Fruit fly (Drosophila melanogaster) whole organism, embryonic: Measurements from ENCODE around the gene hiro.
A peak's percentile ranks its signal among the peaks of the same experiment; 100 is the strongest.

Experiments
- Abd-B ChIP-seq: fragments of 200-800 bp; sonication (Bioruptor generic); optimal IDR thresholded peaks from 2 replicates; lab custom pipeline; 2018; ENCODE audit warnings: missing biosample characterization, mild to moderate bottlenecking, missing genetic modification characterization, moderate library complexity
- Awh ChIP-seq: fragments of 200-800 bp; sonication (Bioruptor generic); IDR thresholded peaks from 2 replicates; pipeline ENCODE4, ENCODE4 v1.3.6; 2022; ENCODE audit warnings: missing biosample characterization, missing genetic modification characterization
- CG11085 ChIP-seq: fragments of 200-800 bp; sonication (Bioruptor generic); IDR thresholded peaks from 2 replicates; pipeline ENCODE4 v1.3.6; 2022; ENCODE audit warnings: missing biosample characterization, missing genetic modification characterization
- CG11560 ChIP-seq: fragments of 200-800 bp; sonication (Bioruptor generic); IDR thresholded peaks from 3 replicates; pipeline ENCODE4 v1.3.6; 2022; ENCODE audit warnings: missing biosample characterization, missing genetic modification characterization
- CG13624 ChIP-seq: fragments of 200-800 bp; sonication (Bioruptor generic); optimal IDR thresholded peaks from 2 replicates; lab custom pipeline; 2016; ENCODE audit warnings: missing biosample characterization, missing genetic modification characterization
- CG15514 ChIP-seq: fragments of 200-800 bp; sonication (Bioruptor generic); optimal IDR thresholded peaks from 3 replicates; lab custom pipeline; 2017; ENCODE audit warnings: missing biosample characterization, missing genetic modification characterization, mild to moderate bottlenecking, moderate library complexity, missing genetic modification reagents
- CG15601 ChIP-seq: fragments of 200-800 bp; sonication (Bioruptor generic); optimal IDR thresholded peaks from 3 replicates; lab custom pipeline; 2019; ENCODE audit warnings: missing biosample characterization, mild to moderate bottlenecking, missing genetic modification characterization, moderate library complexity
- CG17186 ChIP-seq: fragments of 200-800 bp; sonication (Bioruptor generic); optimal IDR thresholded peaks from 3 replicates; lab custom pipeline; 2017; ENCODE audit warnings: missing biosample characterization, missing genetic modification reagents, missing genetic modification characterization
- CG17361 ChIP-seq: fragments of 200-800 bp; sonication (Bioruptor generic); IDR thresholded peaks from 3 replicates; pipeline ENCODE4 v1.3.6; 2022; ENCODE audit warnings: missing biosample characterization, missing genetic modification characterization
- CG18619 ChIP-seq: fragments of 200-800 bp; sonication (Bioruptor generic); optimal IDR thresholded peaks from 3 replicates; lab custom pipeline; 2017; ENCODE audit warnings: missing biosample characterization, mild to moderate bottlenecking, missing genetic modification characterization
- CG30403 ChIP-seq: fragments of 200-800 bp; sonication (Bioruptor generic); optimal IDR thresholded peaks from 3 replicates; lab custom pipeline; 2016; ENCODE audit warnings: missing biosample characterization, missing genetic modification characterization
- CG3163 ChIP-seq: fragments of 200-800 bp; sonication (Bioruptor generic); optimal IDR thresholded peaks from 3 replicates; lab custom pipeline; 2016; ENCODE audit warnings: missing biosample characterization, missing genetic modification characterization
- CG32772 ChIP-seq: fragments of 200-800 bp; sonication (Bioruptor generic); IDR thresholded peaks from 2 replicates; pipeline ENCODE4 v1.3.6; 2022; ENCODE audit warnings: missing biosample characterization, missing genetic modification characterization
- CG6254 ChIP-seq: fragments of 200-800 bp; sonication (Bioruptor generic); optimal IDR thresholded peaks from 3 replicates; lab custom pipeline; 2017; ENCODE audit warnings: mild to moderate bottlenecking, missing biosample characterization, missing genetic modification reagents, missing genetic modification characterization
- CG6654 ChIP-seq: fragments of 200-800 bp; sonication (Bioruptor generic); optimal IDR thresholded peaks from 2 replicates; lab custom pipeline; 2017; ENCODE audit warnings: missing biosample characterization, mild to moderate bottlenecking, missing genetic modification characterization
- CG7786 ChIP-seq: fragments of 200-800 bp; sonication (Bioruptor generic); optimal IDR thresholded peaks from 2 replicates; lab custom pipeline; 2016; ENCODE audit warnings: missing biosample characterization, missing genetic modification characterization
- CG7839 ChIP-seq: fragments of 200-800 bp; sonication (Bioruptor generic); optimal IDR thresholded peaks from 3 replicates; lab custom pipeline; 2018; ENCODE audit warnings: missing biosample characterization, mild to moderate bottlenecking, missing genetic modification characterization, moderate library complexity
- CG8388 ChIP-seq: fragments of 200-800 bp; sonication (Bioruptor generic); optimal IDR thresholded peaks from 2 replicates; lab custom pipeline; 2019; ENCODE audit warnings: missing biosample characterization, mild to moderate bottlenecking, missing genetic modification characterization, moderate library complexity
- CG8478 ChIP-seq: fragments of >200 bp; optimal IDR thresholded peaks from 2 replicates; lab custom pipeline; 2018
- CG9609 ChIP-seq: fragments of 200-800 bp; sonication (Bioruptor generic); optimal IDR thresholded peaks from 3 replicates; lab custom pipeline; 2016; ENCODE audit warnings: missing biosample characterization, missing genetic modification characterization
- CG9932 ChIP-seq: fragments of 200-800 bp; sonication (Bioruptor generic); IDR thresholded peaks from 2 replicates; pipeline ENCODE4 v1.3.6; 2022; ENCODE audit warnings: missing biosample characterization, missing genetic modification characterization
- CHES-1-like ChIP-seq: fragments of 200-800 bp; sonication (Bioruptor generic); optimal IDR thresholded peaks from 2 replicates; lab custom pipeline; 2016; ENCODE audit warnings: missing biosample characterization, missing genetic modification characterization
- Hand ChIP-seq: fragments of 200-800 bp; sonication (Bioruptor generic); optimal IDR thresholded peaks from 2 replicates; lab custom pipeline; 2017; ENCODE audit warnings: mild to moderate bottlenecking, missing biosample characterization, missing genetic modification reagents, missing genetic modification characterization
- Nf-YB ChIP-seq: fragments of 200-800 bp; sonication (Bioruptor generic); optimal IDR thresholded peaks from 3 replicates; lab custom pipeline; 2019; ENCODE audit warnings: missing biosample characterization, mild to moderate bottlenecking, missing genetic modification characterization, moderate library complexity
- Sin3A ChIP-seq: fragments of >200 bp; optimal IDR thresholded peaks from 2 replicates; lab custom pipeline; 2018
- Sox102F ChIP-seq: fragments of 200-800 bp; sonication (Bioruptor generic); optimal IDR thresholded peaks from 2 replicates; lab custom pipeline; 2018; ENCODE audit warnings: missing biosample characterization, mild to moderate bottlenecking, missing genetic modification characterization, moderate library complexity
- Xrp1 ChIP-seq: fragments of 200-800 bp; sonication (Bioruptor generic); IDR thresholded peaks from 2 replicates; pipeline ENCODE4 v1.3.6; 2022; ENCODE audit warnings: missing biosample characterization, missing genetic modification characterization
- bbx ChIP-seq: fragments of 200-800 bp; sonication (Bioruptor generic); IDR thresholded peaks from 2 replicates; pipeline ENCODE4 v1.3.6; 2022; ENCODE audit warnings: missing biosample characterization, missing genetic modification characterization; ENCODE audit not compliant: partially characterized antibody
- bowl ChIP-seq: fragments of 200-800 bp; sonication (Bioruptor generic); IDR thresholded peaks from 2 replicates; pipeline ENCODE4 v1.3.6; 2022; ENCODE audit warnings: missing biosample characterization, missing genetic modification characterization
- dati ChIP-seq: fragments of 200-800 bp; sonication (Bioruptor generic); IDR thresholded peaks from 2 replicates; pipeline ENCODE4 v1.3.6; 2022; ENCODE audit warnings: missing biosample characterization, missing genetic modification characterization
- fd3F ChIP-seq: fragments of 200-800 bp; sonication (Bioruptor generic); optimal IDR thresholded peaks from 2 replicates; lab custom pipeline; 2018; ENCODE audit warnings: missing biosample characterization, mild to moderate bottlenecking, missing genetic modification characterization, moderate library complexity
- gcm2 ChIP-seq: fragments of 200-800 bp; sonication (Bioruptor generic); optimal IDR thresholded peaks from 2 replicates; lab custom pipeline; 2016; ENCODE audit warnings: missing biosample characterization, missing genetic modification characterization
- grn ChIP-seq: fragments of 200-800 bp; sonication (Bioruptor generic); optimal IDR thresholded peaks from 3 replicates; lab custom pipeline; 2017; ENCODE audit warnings: missing biosample characterization, missing genetic modification characterization
- gro ChIP-seq: fragments of 200-800 bp; sonication (Bioruptor generic); optimal IDR thresholded peaks from 2 replicates; lab custom pipeline; 2016; ENCODE audit warnings: missing biosample characterization, missing genetic modification characterization
- hb ChIP-seq: fragments of 200-800 bp; sonication (Bioruptor generic); IDR thresholded peaks from 3 replicates; pipeline ENCODE4 v1.3.6; 2022; ENCODE audit warnings: missing biosample characterization, missing genetic modification characterization; ENCODE audit not compliant: partially characterized antibody
- hkb ChIP-seq, 2 experiments: fragments of 200-800 bp in 1 of 2; fragments of >200 bp in 1 of 2; sonication (Bioruptor generic) in 1 of 2; IDR thresholded peaks in 1 of 2; optimal IDR thresholded peaks in 1 of 2; 2 replicates each; pipeline versions ENCODE4 v1.3.6 to Lab custom; 2017 to 2022; ENCODE audit warnings: missing biosample characterization in 1 of 2, missing genetic modification characterization in 1 of 2
- knrl ChIP-seq: fragments of 200-800 bp; sonication (Bioruptor generic); IDR thresholded peaks from 3 replicates; pipeline ENCODE4 v1.3.6; 2022; ENCODE audit warnings: missing biosample characterization, missing genetic modification characterization; ENCODE audit not compliant: partially characterized antibody
- lbe ChIP-seq: fragments of 200-800 bp; sonication (Bioruptor generic); optimal IDR thresholded peaks from 2 replicates; lab custom pipeline; 2016; ENCODE audit warnings: missing biosample characterization, mild to moderate bottlenecking, missing genetic modification characterization
- mam ChIP-seq: fragments of 200-800 bp; sonication (Bioruptor generic); optimal IDR thresholded peaks from 3 replicates; lab custom pipeline; 2016; ENCODE audit warnings: missing biosample characterization, missing genetic modification characterization
- mld ChIP-seq: fragments of 200-800 bp; sonication (Bioruptor generic); IDR thresholded peaks from 3 replicates; pipeline ENCODE4 v1.3.6; 2022; ENCODE audit warnings: missing biosample characterization, missing genetic modification characterization; ENCODE audit not compliant: partially characterized antibody
- nom ChIP-seq: fragments of 200-800 bp; sonication (Bioruptor generic); optimal IDR thresholded peaks from 2 replicates; lab custom pipeline; 2017; ENCODE audit warnings: missing biosample characterization, missing genetic modification characterization, mild to moderate bottlenecking, moderate library complexity, missing genetic modification reagents
- odd ChIP-seq: fragments of 200-800 bp; sonication (Bioruptor generic); optimal IDR thresholded peaks from 2 replicates; lab custom pipeline; 2017; ENCODE audit warnings: missing biosample characterization, mild to moderate bottlenecking, missing genetic modification characterization
- pnt ChIP-seq: fragments of 200-800 bp; sonication (Bioruptor generic); optimal IDR thresholded peaks from 3 replicates; lab custom pipeline; 2016; ENCODE audit warnings: missing biosample characterization, missing genetic modification characterization
- sqz ChIP-seq: fragments of 200-800 bp; sonication (Bioruptor generic); optimal IDR thresholded peaks from 3 replicates; lab custom pipeline; 2018; ENCODE audit warnings: missing biosample characterization, mild to moderate bottlenecking, missing genetic modification characterization
- stwl ChIP-seq: fragments of 200-800 bp; sonication (Bioruptor generic); optimal IDR thresholded peaks from 3 replicates; lab custom pipeline; 2018; ENCODE audit warnings: missing biosample characterization, mild to moderate bottlenecking, missing genetic modification characterization, moderate library complexity
- tio ChIP-seq: fragments of 200-800 bp; sonication (Bioruptor generic); optimal IDR thresholded peaks from 2 replicates; lab custom pipeline; 2017; ENCODE audit warnings: missing biosample characterization, missing genetic modification characterization, inconsistent platforms
- twi ChIP-seq: fragments of 200-800 bp; optimal IDR thresholded peaks from 2 replicates; lab custom pipeline; 2019; ENCODE audit warnings: missing biosample characterization, mild to moderate bottlenecking, missing genetic modification characterization, moderate library complexity
- wdn ChIP-seq: fragments of 200-800 bp; sonication (Bioruptor generic); IDR thresholded peaks from 2 replicates; pipeline ENCODE4 v1.3.6; 2022; ENCODE audit warnings: missing biosample characterization, missing genetic modification characterization
- zf30C ChIP-seq: fragments of 200-800 bp; sonication (Bioruptor generic); optimal IDR thresholded peaks from 3 replicates; lab custom pipeline; 2018; ENCODE audit warnings: missing biosample characterization, mild to moderate bottlenecking, missing genetic modification characterization
- zfh2 ChIP-seq: fragments of 200-800 bp; sonication (Bioruptor generic); optimal IDR thresholded peaks from 2 replicates; lab custom pipeline; 2016; ENCODE audit warnings: missing biosample characterization, missing genetic modification characterization

hiro gene

DNA sequence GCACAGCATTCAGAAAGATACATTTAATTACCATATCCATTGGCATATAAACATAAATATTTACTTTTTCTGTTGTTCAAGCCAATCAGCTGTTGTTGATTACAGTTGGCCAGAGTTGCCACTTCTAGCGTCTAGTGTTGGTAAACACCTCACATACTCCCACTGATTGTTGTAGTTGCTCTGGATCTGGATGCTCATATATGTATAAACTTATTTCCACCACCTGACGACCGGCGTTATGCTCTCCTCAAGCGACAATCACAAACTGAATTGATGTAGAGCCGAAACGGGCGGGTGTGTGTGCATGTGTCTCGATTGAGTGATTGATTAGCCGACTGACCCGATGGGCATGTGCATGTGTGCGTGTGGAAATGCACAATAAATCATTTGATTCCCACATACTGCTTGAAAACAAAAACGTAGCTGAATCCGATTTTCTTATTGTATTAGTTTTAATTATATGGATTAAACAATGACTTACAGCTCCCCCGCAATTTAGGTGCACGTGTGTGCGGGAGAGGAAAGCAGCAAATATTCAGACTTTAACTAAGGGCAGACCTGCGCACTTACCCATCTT, 5.9 kb downstream of the hiro start (continued):
- no peak for TF ChIP-seq CG6654 (GFP tag; lab: Kevin White, UChicago)
- TF ChIP-seq hkb (optimal IDR thresholded peaks at IDR 0.05; lab: Kevin White, UChicago) = no peak
- TF ChIP-seq hkb (GFP tag; IDR thresholded peaks at IDR 0.05; lab: Robert Waterston, UW) = peak; percentile 39; the same call in 1 of the 2 replicates
- peak; percentile 11 for TF ChIP-seq CG18619 (GFP tag; lab: Kevin White, UChicago)
- TF ChIP-seq CG8478 = no peak
- TF ChIP-seq CG11560 (tag; lab: Robert Waterston, UW) = no peak
- TF ChIP-seq tio (GFP tag; lab: Kevin White, UChicago) = no peak
- no peak for TF ChIP-seq hb (GFP tag; lab: Robert Waterston, UW)
- TF ChIP-seq CG7839 (tag; lab: Kevin White, UChicago) = peak; percentile 20
- no peak for TF ChIP-seq fd3F (GFP tag; lab: Kevin White, UChicago)
- no peak for TF ChIP-seq pnt (GFP tag; lab: Kevin White, UChicago)
- TF ChIP-seq gcm2 (GFP tag; lab: Kevin White, UChicago) = peak; percentile 32
- TF ChIP-seq dati (GFP tag; lab: Robert Waterston, UW) = no peak
- TF ChIP-seq CG32772 (GFP tag; lab: Robert Waterston, UW) = no peak
- TF ChIP-seq CG8388 (GFP tag; lab: Kevin White, UChicago) = no peak
- TF ChIP-seq CG17186 (GFP tag; lab: Kevin White, UChicago) = peak; percentile 18
- no peak for TF ChIP-seq CG3163
- peak; percentile 28 for TF ChIP-seq Nf-YB (GFP tag; lab: Kevin White, UChicago)
- TF ChIP-seq CG9609 (GFP tag; lab: Kevin White, UChicago) = peak; percentile 42
- TF ChIP-seq zf30C (GFP tag; lab: Kevin White, UChicago) = peak; percentile 4
- TF ChIP-seq CHES-1-like (GFP tag; lab: Kevin White, UChicago) = peak; percentile 80
- TF ChIP-seq Xrp1 (GFP tag; lab: Robert Waterston, UW) = peak; percentile 48; the same call in 1 of the 2 replicates
- TF ChIP-seq Hand (GFP tag; lab: Kevin White, UChicago) = no peak
- TF ChIP-seq bowl (GFP tag; lab: Robert Waterston, UW) = no peak
- TF ChIP-seq CG7786 (GFP tag; lab: Kevin White, UChicago) = peak; percentile 17
- peak; percentile 91 for TF ChIP-seq stwl (tag; lab: Kevin White, UChicago)
- TF ChIP-seq Sox102F (GFP tag; lab: Kevin White, UChicago) = no peak
- peak; percentile 20 for TF ChIP-seq nom (GFP tag; lab: Kevin White, UChicago)
- TF ChIP-seq odd (GFP tag; lab: Kevin White, UChicago) = peak; percentile 24
- TF ChIP-seq CG30403 (GFP tag; lab: Kevin White, UChicago) = peak; percentile 1
- TF ChIP-seq wdn (GFP tag; lab: Robert Waterston, UW) = no peak
- no peak for TF ChIP-seq CG17361 (GFP tag; lab: Robert Waterston, UW)
- TF ChIP-seq CG13624 (GFP tag; lab: Kevin White, UChicago) = peak; percentile 17
- TF ChIP-seq CG11085 (GFP tag; lab: Robert Waterston, UW) = no peak
- no peak for TF ChIP-seq Awh (GFP tag; lab: Robert Waterston, UW)
- peak; percentile 70 for TF ChIP-seq CG15514 (GFP tag; lab: Kevin White, UChicago)
- TF ChIP-seq twi (tag; lab: Kevin White, UChicago) = peak; percentile 46
- peak; percentile 40 for TF ChIP-seq zfh2 (GFP tag; lab: Kevin White, UChicago)
- peak; percentile 26 for TF ChIP-seq Abd-B
- TF ChIP-seq lbe = no peak
- TF ChIP-seq CG15601 = peak; percentile 36
- TF ChIP-seq grn = peak; percentile 68
- peak; percentile 64 for TF ChIP-seq bbx
- peak; percentile 44 for TF ChIP-seq sqz (GFP tag; lab: Kevin White, UChicago)
- no peak for TF ChIP-seq CG9932 (GFP tag; lab: Robert Waterston, UW)
- no peak for TF ChIP-seq CG6254 (GFP tag; lab: Kevin White, UChicago)
- TF ChIP-seq Sin3A (lab: Kevin White, UChicago) = peak; percentile 46
- TF ChIP-seq gro = peak; percentile 55
- TF ChIP-seq knrl (GFP tag; lab: Robert Waterston, UW) = peak; percentile 40; the same call in 1 of the 3 replicates
- no peak for TF ChIP-seq mld (GFP tag; lab: Robert Waterston, UW)
- peak; percentile 38 for TF ChIP-seq mam (GFP tag; lab: Kevin White, UChicago)
